Worm (Caenorhabditis elegans) whole organism, late embryonic: ENCODE measurements around the gene Y56A3A.41.

ENCODE experiments used
- C08G9.2 ChIP-seq: sonication (generic microtip); optimal IDR thresholded peaks from 2 replicates; lab custom pipeline; 2016; ENCODE audit warnings: mild to moderate bottlenecking, missing genetic modification characterization, moderate library complexity, missing compliant biosample characterization
- C38D4.7 ChIP-seq: fragments of 200-800 bp; sonication (Bioruptor generic); optimal IDR thresholded peaks from 2 replicates; lab custom pipeline; 2018; ENCODE audit warnings: mild to moderate bottlenecking, missing genetic modification characterization, moderate library complexity, missing compliant biosample characterization
- F13H6.1 ChIP-seq: sonication (generic microtip); optimal IDR thresholded peaks from 2 replicates; lab custom pipeline; 2016; ENCODE audit warnings: missing genetic modification characterization, missing compliant biosample characterization
- K02D7.2 ChIP-seq: sonication (generic microtip); optimal IDR thresholded peaks from 2 replicates; lab custom pipeline; 2017; ENCODE audit warnings: mild to moderate bottlenecking, missing genetic modification characterization, missing compliant biosample characterization
- Y22D7AL.16 ChIP-seq: sonication (generic microtip); optimal IDR thresholded peaks from 2 replicates; lab custom pipeline; 2016; ENCODE audit warnings: missing genetic modification characterization, missing compliant biosample characterization
- ama-1 ChIP-seq: fragments of 150-350 bp; optimal IDR thresholded peaks from 2 replicates; lab custom pipeline; 2014
- ceh-14 ChIP-seq: sonication (generic microtip); optimal IDR thresholded peaks from 2 replicates; lab custom pipeline; 2016; ENCODE audit warnings: missing genotype, missing genetic modification characterization, missing compliant biosample characterization
- ceh-18 ChIP-seq: sonication (generic microtip); optimal IDR thresholded peaks from 2 replicates; lab custom pipeline; 2016; ENCODE audit warnings: missing genetic modification characterization, missing compliant biosample characterization
- ceh-19 ChIP-seq: fragments of 200-800 bp; sonication (Bioruptor generic); optimal IDR thresholded peaks from 2 replicates; lab custom pipeline; 2018; ENCODE audit warnings: mild to moderate bottlenecking, missing genetic modification characterization, missing compliant biosample characterization
- ceh-2 ChIP-seq: sonication (generic microtip); optimal IDR thresholded peaks from 2 replicates; lab custom pipeline; 2016; ENCODE audit warnings: missing genotype, missing genetic modification characterization, missing compliant biosample characterization
- ceh-22 ChIP-seq: sonication (generic microtip); optimal IDR thresholded peaks from 2 replicates; lab custom pipeline; 2017; ENCODE audit warnings: missing biosample characterization, missing genetic modification characterization
- ceh-24 ChIP-seq: sonication (generic microtip); optimal IDR thresholded peaks from 2 replicates; lab custom pipeline; 2016; ENCODE audit warnings: mild to moderate bottlenecking, missing genetic modification characterization, missing compliant biosample characterization
- ceh-30 ChIP-seq: fragments of 150-350 bp; optimal IDR thresholded peaks from 2 replicates; lab custom pipeline; 2014; ENCODE audit warnings: missing biosample characterization, missing genetic modification characterization
- ceh-31 ChIP-seq: sonication (generic microtip); optimal IDR thresholded peaks from 2 replicates; lab custom pipeline; 2016; ENCODE audit warnings: missing genetic modification characterization, missing compliant biosample characterization
- ceh-34 ChIP-seq: sonication (generic microtip); optimal IDR thresholded peaks from 2 replicates; lab custom pipeline; 2016; ENCODE audit warnings: mild to moderate bottlenecking, missing genetic modification characterization, missing compliant biosample characterization
- ceh-45 ChIP-seq: fragments of 200-800 bp; sonication (Bioruptor generic); IDR thresholded peaks from 2 replicates; pipeline ENCODE4 v1.3.6; 2022; ENCODE audit warnings: missing genetic modification reagents, missing genetic modification characterization, missing compliant biosample characterization
- ceh-48 ChIP-seq: sonication (generic microtip); optimal IDR thresholded peaks from 2 replicates; lab custom pipeline; 2016; ENCODE audit warnings: missing genetic modification characterization, inconsistent platforms, missing compliant biosample characterization
- ceh-6 ChIP-seq: fragments of 200-800 bp; sonication (Bioruptor generic); optimal IDR thresholded peaks from 2 replicates; lab custom pipeline; 2018; ENCODE audit warnings: mild to moderate bottlenecking, missing genetic modification characterization, missing compliant biosample characterization
- ceh-9 ChIP-seq: sonication (generic microtip); optimal IDR thresholded peaks from 2 replicates; lab custom pipeline; 2016; ENCODE audit warnings: mild to moderate bottlenecking, missing genetic modification characterization, inconsistent platforms, missing compliant biosample characterization
- dmd-4 ChIP-seq: sonication (generic microtip); optimal IDR thresholded peaks from 2 replicates; lab custom pipeline; 2016; ENCODE audit warnings: borderline replicate concordance, missing genetic modification characterization, missing compliant biosample characterization
- elt-4 ChIP-seq: sonication (generic microtip); optimal IDR thresholded peaks from 2 replicates; lab custom pipeline; 2016; ENCODE audit warnings: missing genetic modification characterization, missing compliant biosample characterization
- eyg-1 ChIP-seq: sonication (generic microtip); optimal IDR thresholded peaks from 2 replicates; lab custom pipeline; 2016; ENCODE audit warnings: missing genotype, missing genetic modification characterization, missing compliant biosample characterization
- fkh-6 ChIP-seq: sonication (generic microtip); optimal IDR thresholded peaks from 2 replicates; lab custom pipeline; 2016; ENCODE audit warnings: missing genetic modification characterization, missing compliant biosample characterization
- gmeb-2 ChIP-seq: sonication (generic microtip); optimal IDR thresholded peaks from 2 replicates; lab custom pipeline; 2016; ENCODE audit warnings: missing genetic modification characterization, inconsistent platforms, missing compliant biosample characterization
- hlh-13 ChIP-seq: fragments of 200-800 bp; sonication (Bioruptor generic); optimal IDR thresholded peaks from 2 replicates; lab custom pipeline; 2018; ENCODE audit warnings: mild to moderate bottlenecking, missing genetic modification characterization, missing compliant biosample characterization
- hlh-30 ChIP-seq: sonication (generic microtip); optimal IDR thresholded peaks from 2 replicates; lab custom pipeline; 2017; ENCODE audit warnings: antibody characterized with exemption, missing genetic modification characterization, missing compliant biosample characterization; ENCODE audit not compliant: insufficient read depth
- hlh-6 ChIP-seq: sonication (generic microtip); optimal IDR thresholded peaks from 2 replicates; lab custom pipeline; 2016; ENCODE audit warnings: missing genotype, missing genetic modification characterization, missing compliant biosample characterization
- lim-6 ChIP-seq: sonication (generic microtip); optimal IDR thresholded peaks from 2 replicates; lab custom pipeline; 2016; ENCODE audit warnings: missing genetic modification characterization, missing compliant biosample characterization
- lin-11 ChIP-seq: fragments of 200-800 bp; sonication (Bioruptor generic); optimal IDR thresholded peaks from 2 replicates; lab custom pipeline; 2018; ENCODE audit warnings: mild to moderate bottlenecking, missing genetic modification characterization, missing compliant biosample characterization
- madf-2 ChIP-seq: sonication (generic microtip); optimal IDR thresholded peaks from 2 replicates; lab custom pipeline; 2017; ENCODE audit warnings: missing genetic modification characterization, missing compliant biosample characterization
- mec-3 ChIP-seq: sonication (generic microtip); optimal IDR thresholded peaks from 2 replicates; lab custom pipeline; 2016; ENCODE audit warnings: borderline replicate concordance, missing genetic modification characterization, missing compliant biosample characterization
- nfya-1 ChIP-seq: sonication (generic microtip); optimal IDR thresholded peaks from 2 replicates; lab custom pipeline; 2017; ENCODE audit warnings: missing genetic modification characterization, mild to moderate bottlenecking, missing compliant biosample characterization, antibody characterized with exemption, moderate library complexity
- odd-2 ChIP-seq: sonication (generic microtip); optimal IDR thresholded peaks from 2 replicates; lab custom pipeline; 2017; ENCODE audit warnings: antibody characterized with exemption, mild to moderate bottlenecking, missing genetic modification characterization, missing compliant biosample characterization
- pax-1 ChIP-seq: fragments of 150-350 bp; optimal IDR thresholded peaks from 2 replicates; lab custom pipeline; 2014; ENCODE audit warnings: missing biosample characterization, missing genetic modification characterization
- pha-2 ChIP-seq: sonication (generic microtip); optimal IDR thresholded peaks from 2 replicates; lab custom pipeline; 2017; ENCODE audit warnings: mild to moderate bottlenecking, missing genetic modification characterization, missing compliant biosample characterization
- pqm-1 ChIP-seq: sonication (generic microtip); optimal IDR thresholded peaks from 2 replicates; lab custom pipeline; 2016; ENCODE audit warnings: missing genetic modification characterization, missing compliant biosample characterization
- pros-1 ChIP-seq: fragments of 150-350 bp; optimal IDR thresholded peaks from 2 replicates; lab custom pipeline; 2014; ENCODE audit warnings: missing biosample characterization, missing genetic modification reagents, missing genetic modification characterization
- ref-2 ChIP-seq: sonication (generic microtip); optimal IDR thresholded peaks from 2 replicates; lab custom pipeline; 2016; ENCODE audit warnings: missing genetic modification characterization, missing compliant biosample characterization
- rnt-1 ChIP-seq: sonication (generic microtip); optimal IDR thresholded peaks from 2 replicates; lab custom pipeline; 2016; ENCODE audit warnings: missing genetic modification characterization, missing compliant biosample characterization
- sox-2 ChIP-seq: fragments of 200-800 bp; sonication (Bioruptor generic); IDR thresholded peaks from 2 replicates; pipeline ENCODE4 v1.3.6; 2022; ENCODE audit warnings: missing genetic modification reagents, missing genetic modification characterization, missing compliant biosample characterization
- sox-4 ChIP-seq: sonication (generic microtip); optimal IDR thresholded peaks from 2 replicates; lab custom pipeline; 2017; ENCODE audit warnings: mild to moderate bottlenecking, missing genetic modification characterization, inconsistent platforms, missing compliant biosample characterization
- syd-9 ChIP-seq: sonication (generic microtip); optimal IDR thresholded peaks from 2 replicates; lab custom pipeline; 2016; ENCODE audit warnings: mild to moderate bottlenecking, missing genetic modification characterization, moderate library complexity, missing compliant biosample characterization
- tbx-2 ChIP-seq: sonication (generic microtip); optimal IDR thresholded peaks from 2 replicates; lab custom pipeline; 2016; ENCODE audit warnings: missing genetic modification characterization, missing compliant biosample characterization
- tbx-7 ChIP-seq: sonication (generic microtip); optimal IDR thresholded peaks from 2 replicates; lab custom pipeline; 2016; ENCODE audit warnings: missing genotype, missing genetic modification characterization, missing compliant biosample characterization
- ttx-3 ChIP-seq: sonication (generic microtip); optimal IDR thresholded peaks from 2 replicates; lab custom pipeline; 2016; ENCODE audit warnings: missing genetic modification reagents, missing genetic modification characterization, missing compliant biosample characterization
- ztf-16 ChIP-seq: sonication (generic microtip); optimal IDR thresholded peaks from 2 replicates; lab custom pipeline; 2017; ENCODE audit warnings: missing genetic modification characterization, missing compliant biosample characterization

Gene Y56A3A.41

ce11 chrIII:11870009-11870408 is 22.8 kb downstream of the Y56A3A.41 start (continued):
- TF ChIP-seq gmeb-2 (tag; lab: Kevin White, UChicago) (peak; percentile 47), sox-4 (no peak), ceh-24 (tag; lab: Kevin White, UChicago) (no peak), hlh-30 (tag; lab: Kevin White, UChicago) (peak; percentile 19), ttx-3 (tag; lab: Kevin White, UChicago) (no peak), ceh-30 (tag; lab: Kevin White, UChicago) (no peak), lim-6 (tag; lab: Kevin White, UChicago) (peak; percentile 57), fkh-6 (tag; lab: Kevin White, UChicago) (no peak), pax-1 (tag; lab: Kevin White, UChicago) (peak; percentile 53), lin-11 (no peak), ceh-31 (tag; lab: Kevin White, UChicago) (peak; percentile 98), ceh-18 (peak; percentile 68), ceh-2 (tag; lab: Kevin White, UChicago) (peak; percentile 94), pros-1 (tag; lab: Kevin White, UChicago) (peak; percentile 33), odd-2 (tag; lab: Kevin White, UChicago) (no peak), ama-1 (no peak), eyg-1 (peak; percentile 45), pqm-1 (tag; lab: Kevin White, UChicago) (peak; percentile 41), ceh-22 (no peak), ceh-19 (GFP tag; lab: Kevin White, UChicago) (peak; percentile 49), ceh-45 (GFP tag; lab: Robert Waterston, UW) (no peak), tbx-2 (peak; percentile 94), F13H6.1 (tag; lab: Kevin White, UChicago) (peak; percentile 55), dmd-4 (no peak), nfya-1 (tag; lab: Kevin White, UChicago) (peak; percentile 90), ceh-14 (tag; lab: Kevin White, UChicago) (peak; percentile 44), ztf-16 (no peak), Y22D7AL.16 (no peak), ceh-34 (tag; lab: Kevin White, UChicago) (peak; percentile 55), rnt-1 (tag; lab: Kevin White, UChicago) (peak; percentile 95), hlh-13 (no peak), C38D4.7 (GFP tag; lab: Kevin White, UChicago) (peak; percentile 12), C08G9.2 (tag; lab: Kevin White, UChicago) (peak; percentile 93), madf-2 (peak; percentile 40), elt-4 (tag; lab: Kevin White, UChicago) (no peak), ceh-48 (tag; lab: Kevin White, UChicago) (no peak), syd-9 (tag; lab: Kevin White, UChicago) (no peak), ceh-6 (GFP tag; lab: Kevin White, UChicago) (no peak), ceh-9 (no peak), K02D7.2 (tag; lab: Kevin White, UChicago) (no peak), sox-2 (GFP tag; lab: Robert Waterston, UW) (no peak), tbx-7 (peak; percentile 69), hlh-6 (tag; lab: Kevin White, UChicago) (peak; percentile 52), mec-3 (tag; lab: Kevin White, UChicago) (peak; percentile 62), ref-2 (tag; lab: Kevin White, UChicago) (peak; percentile 63), pha-2 (tag; lab: Kevin White, UChicago) (peak; percentile 56)
